Worm (Caenorhabditis elegans): ENCODE results near the gene dhs-26.

Gene dhs-26

DNA sequence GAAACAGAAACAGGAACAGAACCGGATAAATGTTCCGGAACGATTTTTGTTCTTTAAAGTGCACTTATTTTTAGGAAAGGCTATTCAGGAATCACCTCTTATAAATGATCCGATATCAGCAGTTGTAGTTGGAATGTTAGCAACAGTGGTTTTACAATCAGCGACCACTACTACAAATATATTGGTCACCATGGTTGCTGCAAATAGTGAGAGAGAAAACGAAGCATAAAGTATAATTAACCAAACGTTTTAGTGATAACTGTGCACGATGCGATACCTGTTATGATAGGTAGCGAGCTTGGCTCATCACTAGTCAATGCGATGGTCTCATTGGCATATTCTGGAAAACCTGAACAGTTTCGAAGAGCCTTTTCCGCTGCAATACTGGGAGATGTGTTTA is 7.1 kb upstream of the dhs-26 start:
- TF ChIP-seq unc-120 (tag; optimal IDR thresholded peaks at IDR 0.05; ENCODE audit: poor library complexity, severe bottlenecking), result no peak
- TF ChIP-seq pha-4 (tag; optimal IDR thresholded peaks at IDR 0.05), result no peak
- TF ChIP-seq hlh-1 (tag; optimal IDR thresholded peaks at IDR 0.05), result no peak
- TF ChIP-seq elt-1 (tag; optimal IDR thresholded peaks at IDR 0.05; ENCODE audit: borderline replicate concordance, insufficient read depth), result no peak
- no peak for TF ChIP-seq nhr-237 (tag; optimal IDR thresholded peaks at IDR 0.05)
- TF ChIP-seq zip-8 (tag; optimal IDR thresholded peaks at IDR 0.05), result no peak
- no peak for TF ChIP-seq lsy-2 (tag; optimal IDR thresholded peaks at IDR 0.05)
- no peak for TF ChIP-seq nhr-76 (tag; optimal IDR thresholded peaks at IDR 0.05)
- no peak for TF ChIP-seq sem-2 (GFP tag; optimal IDR thresholded peaks at IDR 0.05)
- no peak for TF ChIP-seq ceh-39 (tag; optimal IDR thresholded peaks at IDR 0.05)
- TF ChIP-seq mab-5 (tag; optimal IDR thresholded peaks at IDR 0.05), result no peak
- TF ChIP-seq lin-32 (GFP tag; optimal IDR thresholded peaks at IDR 0.05), result no peak
- no peak for TF ChIP-seq nhr-2 (tag; optimal IDR thresholded peaks at IDR 0.05)
- TF ChIP-seq unc-62 (GFP tag; optimal IDR thresholded peaks at IDR 0.05), result no peak
- TF ChIP-seq sptf-1 (tag; optimal IDR thresholded peaks at IDR 0.05), result no peak

DNA sequence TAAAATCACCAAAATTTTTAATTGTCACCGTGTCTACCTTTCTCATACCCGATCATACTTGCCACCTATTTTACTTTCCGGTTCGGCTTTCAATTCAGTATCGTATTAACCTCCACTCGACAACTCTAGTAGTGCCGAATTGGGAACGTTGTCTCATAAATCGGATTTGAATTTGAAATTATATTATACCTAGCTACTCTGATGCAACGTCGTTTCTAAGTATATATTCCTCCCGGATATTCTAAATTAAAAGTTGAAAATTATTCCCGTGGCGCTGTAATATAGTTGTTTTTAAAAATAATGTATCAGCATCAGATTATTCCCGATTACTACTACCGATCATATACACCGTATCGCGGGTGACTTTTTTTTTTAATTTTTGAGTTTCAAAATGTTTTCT is 6.4 kb upstream of the dhs-26 start, which contains the start of gene ZK563.2:
Gene ZK563.2, plus strand, starts transcription at position 301 of the 400 bp plus-strand sequence.
- TF ChIP-seq unc-62 (GFP tag; optimal IDR thresholded peaks at IDR 0.05) (no peak), cnd-1 (tag; optimal IDR thresholded peaks at IDR 0.05) (no peak), mls-2 (tag; optimal IDR thresholded peaks at IDR 0.05) (no peak), ceh-43 (GFP tag; optimal IDR thresholded peaks at IDR 0.05) (no peak), ceh-39 (tag; optimal IDR thresholded peaks at IDR 0.05) (no peak), snpc-4 (tag; optimal IDR thresholded peaks at IDR 0.05) (no peak), ztf-11 (tag; optimal IDR thresholded peaks at IDR 0.05) (no peak), nhr-2 (tag; optimal IDR thresholded peaks at IDR 0.05) (no peak), sptf-1 (tag; optimal IDR thresholded peaks at IDR 0.05) (no peak)

ce11 chrX:3366782-3367181 is 4.5 kb upstream of the dhs-26 start:
- TF ChIP-seq lsy-2 (tag; optimal IDR thresholded peaks at IDR 0.05) (no peak), ces-1 (GFP tag; optimal IDR thresholded peaks at IDR 0.05) (no peak), hlh-1 (tag; optimal IDR thresholded peaks at IDR 0.05) (no peak), ceh-83 (GFP tag; optimal IDR thresholded peaks at IDR 0.05) (no peak), M03D4.4 (tag; optimal IDR thresholded peaks at IDR 0.05) (no peak), cnd-1 (tag; optimal IDR thresholded peaks at IDR 0.05) (no peak), unc-120 (tag; optimal IDR thresholded peaks at IDR 0.05; ENCODE audit: poor library complexity, severe bottlenecking) (no peak), blmp-1 (tag; optimal IDR thresholded peaks at IDR 0.05) (no peak), nhr-12 (tag; optimal IDR thresholded peaks at IDR 0.05) (no peak), sptf-1 (tag; optimal IDR thresholded peaks at IDR 0.05) (no peak), nhr-237 (tag; optimal IDR thresholded peaks at IDR 0.05) (no peak), bed-3 (GFP tag; optimal IDR thresholded peaks at IDR 0.05) (no peak), pha-4 (tag; optimal IDR thresholded peaks at IDR 0.05) (no peak), mls-2 (tag; optimal IDR thresholded peaks at IDR 0.05) (no peak), ceh-43 (GFP tag; optimal IDR thresholded peaks at IDR 0.05) (no peak), nhr-28 (tag; optimal IDR thresholded peaks at IDR 0.05) (no peak), unc-39 (tag; optimal IDR thresholded peaks at IDR 0.05) (no peak)

DNA sequence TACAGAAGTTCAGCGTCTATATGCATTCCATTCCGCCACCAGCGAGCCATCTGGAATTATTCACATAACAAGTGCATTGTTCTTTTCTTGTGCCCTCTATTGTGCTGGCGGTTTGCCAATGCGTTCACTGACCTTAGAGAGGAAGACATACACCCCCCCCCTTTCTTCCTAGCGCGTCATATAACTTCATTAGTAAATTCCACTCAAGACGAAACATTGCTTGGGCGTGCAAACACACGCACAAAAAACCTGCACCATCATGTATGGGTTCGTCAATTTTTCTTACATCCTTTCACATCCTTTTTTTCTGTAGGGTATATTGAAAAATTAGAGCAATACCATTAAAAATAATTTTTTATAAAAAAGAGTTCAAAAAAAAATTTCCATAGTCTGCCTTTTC is 10.8 kb downstream of the dhs-26 start, which contains the start of gene ZK816.1:
Gene ZK816.1, plus strand, starts transcription at position 187 of the 400 bp plus-strand sequence.
- TF ChIP-seq ces-1 (GFP tag; optimal IDR thresholded peaks at IDR 0.05) (peak; percentile 82), mls-2 (tag; optimal IDR thresholded peaks at IDR 0.05) (peak; percentile 18), unc-39 (tag; optimal IDR thresholded peaks at IDR 0.05) (no peak)

DNA sequence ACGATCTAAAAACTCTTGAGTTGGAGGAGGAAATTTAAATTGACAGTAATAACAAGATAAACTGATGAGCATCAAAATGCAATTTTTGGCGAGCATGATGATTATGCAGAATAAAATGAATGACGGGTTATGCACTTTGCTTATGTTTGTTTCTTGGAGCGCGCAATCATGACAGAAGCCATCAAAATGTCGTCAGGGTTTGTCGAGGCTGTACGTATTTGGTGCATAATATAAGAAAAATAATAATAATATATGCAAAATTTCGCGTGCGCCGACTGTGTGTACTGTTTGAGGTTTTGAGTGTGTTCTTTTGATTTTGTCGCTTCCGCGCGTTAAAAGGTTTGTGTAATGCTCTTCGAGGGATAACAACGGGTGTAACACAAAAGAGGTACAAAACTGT is 12.0 kb downstream of the dhs-26 start, which contains the start of gene nspg-4:
Gene nspg-4, minus strand, starts transcription at position 101 of the 400 bp plus-strand sequence.
- no peak for TF ChIP-seq tbx-8 (GFP tag; optimal IDR thresholded peaks at IDR 0.05)
- TF ChIP-seq drap-1 (GFP tag; optimal IDR thresholded peaks at IDR 0.05), result no peak
- TF ChIP-seq mls-2 (tag; optimal IDR thresholded peaks at IDR 0.05), result no peak
- TF ChIP-seq nhr-2 (tag; optimal IDR thresholded peaks at IDR 0.05), result no peak
- no peak for TF ChIP-seq elt-3 (tag; optimal IDR thresholded peaks at IDR 0.05)
- TF ChIP-seq nhr-76 (tag; optimal IDR thresholded peaks at IDR 0.05), result no peak
- TF ChIP-seq nhr-28 (tag; optimal IDR thresholded peaks at IDR 0.05), result no peak
- no peak for TF ChIP-seq ces-1 (GFP tag; optimal IDR thresholded peaks at IDR 0.05)
- no peak for TF ChIP-seq unc-120 (tag; optimal IDR thresholded peaks at IDR 0.05; ENCODE audit: poor library complexity, severe bottlenecking)
- TF ChIP-seq blmp-1 (tag; optimal IDR thresholded peaks at IDR 0.05), result no peak
- TF ChIP-seq flh-1 (GFP tag; optimal IDR thresholded peaks at IDR 0.05), result no peak

All from whole organism, mixed stage, embryonic.